Worm (Caenorhabditis elegans): ENCODE results near the gene T04A6.1.

Gene T04A6.1

ce11 chrIII:7570083-7570695 is 46.1 kb upstream of the T04A6.1 start, which contains the start of gene R13A5.7 (continued):
- TF ChIP-seq rbr-2 (tag; optimal IDR thresholded peaks at IDR 0.05) (peak; percentile 89), attf-4 (tag; optimal IDR thresholded peaks at IDR 0.05) (no peak), php-3 (GFP tag; IDR thresholded peaks at IDR 0.05) (0 out of 2 replicates have a peak, but pooled peaks have one; percentile 46), T20F7.1 (GFP tag; optimal IDR thresholded peaks at IDR 0.05) (peak; percentile 63), zip-2 (tag; optimal IDR thresholded peaks at IDR 0.05) (no peak), nhr-42 (GFP tag; IDR thresholded peaks at IDR 0.05) (no peak), aly-2 (tag; optimal IDR thresholded peaks at IDR 0.05) (no peak), unc-62 (GFP tag; optimal IDR thresholded peaks at IDR 0.05 in 1 of 2) (peak in 1 of 2 experiments; percentile 97), unc-62 (tag; optimal IDR thresholded peaks at IDR 0.05) (no peak), egl-43 (GFP tag; IDR thresholded peaks at IDR 0.05) (no peak; the same call in 1 of the 2 replicates), nhr-77 (tag; optimal IDR thresholded peaks at IDR 0.05) (peak; percentile 67), spr-3 (GFP tag; optimal IDR thresholded peaks at IDR 0.05) (no peak)

ce11 chrIII:7571726-7572125 is 44.6 kb upstream of the T04A6.1 start:
- peak; percentile 56 for TF ChIP-seq Y48G9A.11 (GFP tag; IDR thresholded peaks at IDR 0.05)
- 0 out of 2 replicates have a peak, but pooled peaks have one; percentile 36 for TF ChIP-seq arid-1 (GFP tag; conservative IDR thresholded peaks at IDR 0.05)
- TF ChIP-seq F49E8.2 (tag; optimal IDR thresholded peaks at IDR 0.05; ENCODE audit: borderline replicate concordance), result peak; percentile 23
- TF ChIP-seq lin-1 (GFP tag; IDR thresholded peaks at IDR 0.05), result 0 out of 2 replicates have a peak, but pooled peaks have one; percentile 29
- TF ChIP-seq snpc-4 (tag; optimal IDR thresholded peaks at IDR 0.05), result no peak
- TF ChIP-seq attf-4 (tag; optimal IDR thresholded peaks at IDR 0.05), result no peak
- TF ChIP-seq lin-38 (GFP tag; IDR thresholded peaks at IDR 0.05), result peak; percentile 40; the same call in 1 of the 2 replicates
- no peak for TF ChIP-seq daf-16 (GFP tag; optimal IDR thresholded peaks at IDR 0.05)
- peak; percentile 22 for TF ChIP-seq daf-16 (tag; optimal IDR thresholded peaks at IDR 0.05)
- TF ChIP-seq snpc-1.2 (GFP tag; IDR thresholded peaks at IDR 0.05), result peak; percentile 35; the same call in 1 of the 2 replicates
- TF ChIP-seq aha-1 (tag), result peak; percentile 43
- no peak for TF ChIP-seq daf-8 (GFP tag; IDR thresholded peaks at IDR 0.05)

ce11 chrIII:7572781-7573400 is 43.4 kb upstream of the T04A6.1 start, which contains the start of the genes rpl-9 and lpd-7:
Gene rpl-9, minus strand, starts transcription at chrIII:7572831.
Gene lpd-7, plus strand, starts transcription at chrIII:7573350.
- TF ChIP-seq hlh-11 (tag; optimal IDR thresholded peaks at IDR 0.05) (peak; percentile 71), ztf-11 (tag; optimal IDR thresholded peaks at IDR 0.05) (no peak), nhr-237 (tag; optimal IDR thresholded peaks at IDR 0.05) (no peak), dmd-6 (GFP tag; IDR thresholded peaks at IDR 0.05) (peak; percentile 41; the same call in 1 of the 2 replicates), sdz-12 (GFP tag; optimal IDR thresholded peaks at IDR 0.05) (no peak), lin-15B (tag; optimal IDR thresholded peaks at IDR 0.05) (no peak), Y5F2A.4 (GFP tag; optimal IDR thresholded peaks at IDR 0.05) (no peak), daf-12 (tag; optimal IDR thresholded peaks at IDR 0.05) (no peak), spr-1 (tag; optimal IDR thresholded peaks at IDR 0.05) (no peak), ceh-20 (GFP tag; IDR thresholded peaks at IDR 0.05) (no peak), lin-13 (GFP tag; optimal IDR thresholded peaks at IDR 0.05) (peak; percentile 71), dpl-1 (GFP tag; optimal IDR thresholded peaks at IDR 0.05) (peak; percentile 74), nhr-77 (tag; optimal IDR thresholded peaks at IDR 0.05) (peak; percentile 81), unc-62 (GFP tag; optimal IDR thresholded peaks at IDR 0.05 in 1 of 2) (peak in 1 of 2 experiments; percentile 38), unc-62 (tag; optimal IDR thresholded peaks at IDR 0.05) (no peak), nhr-25 (tag; optimal IDR thresholded peaks at IDR 0.05; ENCODE audit: borderline replicate concordance, insufficient read depth) (peak; percentile 42), snpc-1.2 (GFP tag; IDR thresholded peaks at IDR 0.05) (no peak), nhr-28 (tag; optimal IDR thresholded peaks at IDR 0.05) (peak; percentile 82), arid-1 (GFP tag; conservative IDR thresholded peaks at IDR 0.05) (peak; percentile 53; the same call in 1 of the 2 replicates), ceh-28 (tag; optimal IDR thresholded peaks at IDR 0.05) (no peak), mxl-3 (GFP tag; optimal IDR thresholded peaks at IDR 0.05) (peak; percentile 21), nhr-102 (tag; optimal IDR thresholded peaks at IDR 0.05) (no peak), nhr-111 (GFP tag; optimal IDR thresholded peaks at IDR 0.05) (no peak), ceh-62 (tag; optimal IDR thresholded peaks at IDR 0.05) (no peak), dmd-9 (GFP tag; IDR thresholded peaks at IDR 0.05) (no peak), lin-38 (GFP tag; IDR thresholded peaks at IDR 0.05) (peak; percentile 65), cey-2 (tag; optimal IDR thresholded peaks at IDR 0.05; ENCODE audit: borderline replicate concordance, insufficient read depth) (no peak), hif-1 (tag; optimal IDR thresholded peaks at IDR 0.05) (peak in 1 of 2 experiments; percentile 63), F37D6.2 (tag; optimal IDR thresholded peaks at IDR 0.05) (no peak)

All from whole organism, L4 larva.